Comparison of ENCODE assay signal across 1 fruit fly cellular context in the genomic region with DNA sequence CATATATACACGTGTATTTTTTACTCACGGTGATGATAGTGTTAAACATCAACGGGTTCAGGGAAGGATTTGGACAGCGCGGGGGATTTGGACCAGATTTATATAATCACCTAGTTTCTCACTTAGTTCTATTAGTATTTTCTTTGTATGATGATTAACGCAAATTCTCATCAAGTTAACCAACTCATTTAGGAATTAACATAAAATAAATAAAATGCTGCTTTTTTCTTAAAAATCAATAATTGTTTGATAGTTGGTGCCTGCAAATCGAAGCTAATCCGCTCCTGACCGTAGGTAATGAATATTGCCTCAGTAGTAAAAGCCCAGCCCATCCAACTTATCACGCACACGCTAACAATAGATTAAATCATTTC.
TF ChIP-seq lines count a peak whose summit lies in the region.

No protein-coding gene starts in this region.

TF ChIP-seq in whole organism, embryonic, 481 proteins besides CTCF, POLR2A, EP300 and RAD21 (continued from another document):
- TF ChIP-seq nom (GFP tag; optimal IDR thresholded peaks at IDR 0.05; lab: Kevin White, UChicago) (no peak), gcm (GFP tag; optimal IDR thresholded peaks at IDR 0.05; lab: Kevin White, UChicago) (peak; percentile 17), abd-A (tag; optimal IDR thresholded peaks at IDR 0.05; lab: Kevin White, UChicago) (no peak), PHDP (tag; optimal IDR thresholded peaks at IDR 0.05; lab: Kevin White, UChicago) (peak; percentile 83), Oli (tag; optimal IDR thresholded peaks at IDR 0.05; lab: Kevin White, UChicago) (peak; percentile 84), CG9609 (GFP tag; optimal IDR thresholded peaks at IDR 0.05; lab: Kevin White, UChicago) (peak; percentile 51), Atf-2 (GFP tag; optimal IDR thresholded peaks at IDR 0.05; lab: Kevin White, UChicago) (peak; percentile 42), lilli (GFP tag; optimal IDR thresholded peaks at IDR 0.05; lab: Kevin White, UChicago) (peak; percentile 89), Dll (GFP tag; IDR thresholded peaks at IDR 0.05; lab: Robert Waterston, UW; ENCODE audit: partially characterized antibody) (no peak), CG6765 (GFP tag; optimal IDR thresholded peaks at IDR 0.05; lab: Kevin White, UChicago) (peak; percentile 59), CG10959 (GFP tag; IDR thresholded peaks at IDR 0.05; lab: Robert Waterston, UW) (peak; percentile 44; the same call in 1 of the 2 replicates), dan (GFP tag; IDR thresholded peaks at IDR 0.05; lab: Robert Waterston, UW) (no peak), Meics (GFP tag; optimal IDR thresholded peaks at IDR 0.05; lab: Kevin White, UChicago) (peak; percentile 87), CG12219 (GFP tag; optimal IDR thresholded peaks at IDR 0.05; lab: Kevin White, UChicago) (peak; percentile 68), CG13296 (GFP tag; optimal IDR thresholded peaks at IDR 0.05; lab: Kevin White, UChicago) (peak; percentile 86), Ets97D (GFP tag; optimal IDR thresholded peaks at IDR 0.05; lab: Kevin White, UChicago) (peak; percentile 29), E2f2 (GFP tag; IDR thresholded peaks at IDR 0.05; lab: Robert Waterston, UW) (peak; percentile 64), CG11085 (GFP tag; IDR thresholded peaks at IDR 0.05; lab: Robert Waterston, UW) (peak; percentile 76), CrebB (tag; optimal IDR thresholded peaks at IDR 0.05; lab: Kevin White, UChicago) (peak; percentile 73), CG9797 (GFP tag; optimal IDR thresholded peaks at IDR 0.05; lab: Kevin White, UChicago) (no peak), lmd (GFP tag; IDR thresholded peaks at IDR 0.05; lab: Robert Waterston, UW) (peak; percentile 90), cas (GFP tag; IDR thresholded peaks at IDR 0.05; lab: Robert Waterston, UW) (peak; percentile 73), H2.0 (GFP tag; IDR thresholded peaks at IDR 0.05; lab: Robert Waterston, UW) (peak; percentile 72), seq (GFP tag; IDR thresholded peaks at IDR 0.05; lab: Robert Waterston, UW) (no peak; the same call in 1 of the 2 replicates), croc (GFP tag; conservative IDR thresholded peaks at IDR 0.05; lab: Robert Waterston, UW) (peak; percentile 59; the same call in 2 of the 3 replicates), Deaf1 (tag; optimal IDR thresholded peaks at IDR 0.05; lab: Kevin White, UChicago) (peak; percentile 66), CG18764 (GFP tag; optimal IDR thresholded peaks at IDR 0.05; lab: Kevin White, UChicago) (peak; percentile 50), Sry-β (GFP tag; optimal IDR thresholded peaks at IDR 0.05; lab: Kevin White, UChicago) (no peak), CG12391 (tag; optimal IDR thresholded peaks at IDR 0.05; lab: Kevin White, UChicago) (peak; percentile 80), salm (tag; optimal IDR thresholded peaks at IDR 0.05; lab: Kevin White, UChicago) (peak; percentile 42), Lim3 (GFP tag; IDR thresholded peaks at IDR 0.05; lab: Robert Waterston, UW) (peak; percentile 65), zfh1 (GFP tag; IDR thresholded peaks at IDR 0.05; lab: Robert Waterston, UW) (0 out of 3 replicates have a peak, but pooled peaks have one; percentile 47), CG12104 (GFP tag; optimal IDR thresholded peaks at IDR 0.05; lab: Kevin White, UChicago) (peak; percentile 73), Bgb (GFP tag; IDR thresholded peaks at IDR 0.05; lab: Robert Waterston, UW; ENCODE audit: partially characterized antibody) (peak; percentile 57)
